Worm (Caenorhabditis elegans) whole organism, L4 larva: ENCODE measurements around the gene plg-1.

Experiments
- Y75B8A.6 ChIP-seq: fragments of 200-800 bp; sonication (Bioruptor generic); IDR thresholded peaks from 2 replicates; pipeline ENCODE4 v1.3.6; 2022; ENCODE audit warnings: missing genetic modification reagents, missing genetic modification characterization, missing compliant biosample characterization
- arid-1 ChIP-seq: fragments of 200-800 bp; sonication (Bioruptor generic); conservative IDR thresholded peaks from 2 replicates; pipeline ENCODE4 v1.3.6; 2022; ENCODE audit warnings: missing genetic modification reagents, missing genetic modification characterization, missing compliant biosample characterization
- madf-5 ChIP-seq, 2 experiments: fragments of 200-800 bp; sonication (Bioruptor generic); IDR thresholded peaks; 2 replicates each; pipeline ENCODE4 v1.3.6; 2022; ENCODE audit warnings: missing compliant biosample characterization in 2 of 2, missing genetic modification characterization in 2 of 2
- nhr-237 ChIP-seq: sonication (generic microtip); optimal IDR thresholded peaks from 2 replicates; lab custom pipeline; 2017; ENCODE audit warnings: missing biosample characterization, missing genetic modification characterization
- nhr-28 ChIP-seq: fragments of 150-350 bp; optimal IDR thresholded peaks from 2 replicates; lab custom pipeline; 2014; ENCODE audit warnings: missing biosample characterization, missing genetic modification characterization
- pha-4 ChIP-seq, 2 experiments: fragments of 150-350 bp in 1 of 2; fragments of 200-800 bp in 1 of 2; sonication (Bioruptor generic) in 1 of 2; IDR thresholded peaks in 1 of 2; optimal IDR thresholded peaks in 1 of 2; 2 replicates each; pipeline versions ENCODE4 v1.3.6 to Lab custom; 2014 to 2022; ENCODE audit warnings: missing genetic modification characterization in 2 of 2, missing genetic modification reagents in 2 of 2, missing biosample characterization in 1 of 2, missing compliant biosample characterization in 1 of 2
- skn-1 ChIP-seq: fragments of 150-350 bp; optimal IDR thresholded peaks from 2 replicates; lab custom pipeline; 2014; ENCODE audit warnings: missing biosample characterization, missing genetic modification characterization
- spr-3 ChIP-seq: fragments of 200-800 bp; sonication (Bioruptor generic); optimal IDR thresholded peaks from 2 replicates; lab custom pipeline; 2018; ENCODE audit warnings: mild to moderate bottlenecking, missing genetic modification characterization, missing compliant biosample characterization
- zag-1 ChIP-seq: fragments of 150-350 bp; optimal IDR thresholded peaks from 2 replicates; lab custom pipeline; 2014; ENCODE audit warnings: missing biosample characterization, missing genetic modification characterization

ce11 chrIII:8811111-8811510, 41.0 kb upstream of the plg-1 start:
- TF ChIP-seq pha-4 (GFP tag; IDR thresholded peaks at IDR 0.05; lab: Robert Waterston, UW) (no peak), pha-4 (tag; optimal IDR thresholded peaks at IDR 0.05; lab: Kevin White, UChicago) (no peak), spr-3 (no peak), nhr-28 (no peak), skn-1 (tag; lab: Kevin White, UChicago) (no peak), Y75B8A.6 (GFP tag; lab: Robert Waterston, UW) (no peak), zag-1 (tag; lab: Kevin White, UChicago) (no peak), arid-1 (GFP tag; lab: Robert Waterston, UW) (no peak), madf-5 (GFP tag; IDR thresholded peaks at IDR 0.05; lab: Robert Waterston, UW) (no peak), nhr-237 (tag; lab: Kevin White, UChicago) (no peak)
